Fruit fly (Drosophila melanogaster) whole organism: Measurements from ENCODE around the gene CG12375.

Source experiments
- CG8478 ChIP-seq: fragments of >200 bp; optimal IDR thresholded peaks from 2 replicates; lab custom pipeline; 2018; ENCODE audit warnings: inconsistent platforms
- Dll ChIP-seq: fragments of >200 bp; optimal IDR thresholded peaks from 2 replicates; lab custom pipeline; 2017
- EcR ChIP-seq, 2 experiments: fragments of >200 bp; optimal IDR thresholded peaks; 2 replicates each; lab custom pipeline; 2017; ENCODE audit warnings: missing biosample characterization in 2 of 2, missing genetic modification characterization in 2 of 2, missing genetic modification reagents in 2 of 2
- pan ChIP-seq: fragments of >200 bp; optimal IDR thresholded peaks from 2 replicates; lab custom pipeline; 2017
- psq ChIP-seq: fragments of >200 bp; optimal IDR thresholded peaks from 2 replicates; lab custom pipeline; 2017
- usp ChIP-seq: fragments of >200 bp; optimal IDR thresholded peaks from 2 replicates; lab custom pipeline; 2017; ENCODE audit warnings: missing biosample characterization, missing genetic modification characterization, mixed read lengths

CG12375 gene

dm6 chr2L:8085466-8086164, 41.1 kb downstream of the CG12375 start:
- no peak for TF ChIP-seq pan (lab: Kevin White, UChicago)
- no peak for TF ChIP-seq Dll (lab: Kevin White, UChicago)
- TF ChIP-seq CG8478 (lab: Kevin White, UChicago), result no peak
- TF ChIP-seq EcR (GFP tag; optimal IDR thresholded peaks at IDR 0.05; lab: Kevin White, UChicago), result no peak
- TF ChIP-seq usp (GFP tag; lab: Kevin White, UChicago), result no peak
- TF ChIP-seq psq (lab: Kevin White, UChicago), result no peak

dm6 chr2L:8084349-8085203, 42.1 kb downstream of the CG12375 start:
- TF ChIP-seq usp (GFP tag; lab: Kevin White, UChicago) (no peak), psq (lab: Kevin White, UChicago) (no peak), Dll (lab: Kevin White, UChicago) (no peak), pan (lab: Kevin White, UChicago) (no peak), EcR (GFP tag; optimal IDR thresholded peaks at IDR 0.05; lab: Kevin White, UChicago) (no peak)

DNA sequence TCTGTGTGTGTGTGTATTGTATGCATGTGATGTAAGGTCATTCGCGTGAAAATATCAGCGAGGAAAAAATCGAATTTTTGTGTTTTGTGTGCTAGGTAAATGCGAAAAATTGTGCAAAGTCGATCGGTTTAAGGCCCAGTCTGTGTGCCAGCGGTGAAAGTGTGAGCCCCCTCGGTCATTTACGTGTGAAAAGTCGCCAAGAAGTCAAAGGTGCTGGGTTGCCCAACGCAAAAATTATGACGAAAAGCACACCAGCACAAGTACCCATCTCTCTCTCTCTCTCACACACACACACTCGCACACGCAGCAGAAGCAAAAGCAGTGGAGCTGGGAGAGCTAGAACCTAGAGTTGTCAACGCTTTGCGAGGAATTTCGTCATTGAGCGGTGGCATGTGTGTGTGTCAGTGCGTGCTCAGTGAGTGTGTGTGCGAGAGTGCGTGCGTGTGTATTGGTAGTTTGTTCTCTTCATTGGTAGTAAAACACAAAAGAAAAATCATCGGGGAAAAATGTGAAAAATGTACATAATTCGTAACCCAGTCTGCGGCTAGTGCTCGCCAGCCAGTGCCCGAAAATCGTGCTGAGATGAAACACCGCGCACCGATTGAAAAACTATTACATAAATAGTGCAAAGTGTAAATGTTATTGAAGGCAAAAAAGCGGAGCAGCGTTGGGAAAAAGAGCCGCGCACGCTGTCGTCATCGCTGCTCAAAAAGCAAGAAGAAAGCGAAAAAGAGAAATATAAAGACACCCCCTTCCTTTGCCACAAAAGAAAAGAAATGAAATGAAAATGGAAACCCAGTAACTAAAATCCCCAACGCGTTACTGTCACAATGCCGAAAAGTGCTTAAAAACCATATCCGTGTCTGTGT, 43.0 kb downstream of the CG12375 start:
- TF ChIP-seq usp (GFP tag; lab: Kevin White, UChicago) (no peak), pan (lab: Kevin White, UChicago) (no peak), CG8478 (lab: Kevin White, UChicago) (peak; percentile 63), Dll (lab: Kevin White, UChicago) (no peak), psq (lab: Kevin White, UChicago) (no peak), EcR (GFP tag; optimal IDR thresholded peaks at IDR 0.05; lab: Kevin White, UChicago) (peak in 1 of 2 experiments; percentile 68)

DNA sequence CACCGCTTCAGTTG, 43.5 kb downstream of the CG12375 start, which contains the start of gene Bsg:
Gene Bsg (plus strand): TSS at position 8 of the 14 bp plus-strand sequence.
- no peak for TF ChIP-seq EcR (GFP tag; optimal IDR thresholded peaks at IDR 0.05; lab: Kevin White, UChicago)
- TF ChIP-seq pan (lab: Kevin White, UChicago), result no peak
- no peak for TF ChIP-seq Dll (lab: Kevin White, UChicago)
- no peak for TF ChIP-seq CG8478 (lab: Kevin White, UChicago)
- TF ChIP-seq usp (GFP tag; lab: Kevin White, UChicago), result no peak
- TF ChIP-seq psq (lab: Kevin White, UChicago), result no peak

DNA sequence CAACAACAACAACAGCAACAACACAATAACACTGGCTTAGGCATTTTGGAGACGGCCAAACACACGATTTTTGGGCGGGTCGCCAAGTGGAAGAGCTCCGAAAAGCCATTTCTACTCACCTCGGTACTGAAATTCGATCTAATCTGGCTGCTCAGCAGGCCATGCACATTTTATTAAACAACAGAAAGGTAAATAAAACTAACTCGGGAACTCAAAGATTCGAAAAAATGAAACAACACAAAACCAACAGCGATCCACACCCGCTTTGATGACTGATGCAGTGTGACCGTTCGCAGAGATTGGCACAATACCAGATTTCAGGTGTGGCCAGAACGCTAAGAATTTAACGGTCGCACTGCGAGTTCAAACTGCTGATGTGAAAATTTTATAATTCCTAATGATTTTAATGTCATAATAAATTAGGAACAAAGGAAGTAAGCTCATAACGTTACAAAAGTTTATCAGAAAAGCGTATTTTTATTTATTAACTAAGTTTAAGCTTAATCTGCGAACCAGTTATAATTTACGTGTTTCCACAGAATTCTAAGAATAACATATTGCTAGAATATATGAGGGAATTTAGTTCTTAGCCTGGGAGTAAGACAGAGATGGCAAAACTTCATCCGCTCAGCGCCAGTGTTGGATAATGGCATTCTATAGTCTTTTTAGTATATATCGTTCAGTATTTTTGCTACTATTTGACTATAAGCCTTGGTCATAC, 43.8 kb downstream of the CG12375 start, which contains the start of gene Mcr:
Gene Mcr (minus strand): TSS at position 291 of the 721 bp plus-strand sequence.
- TF ChIP-seq psq (lab: Kevin White, UChicago) (no peak), pan (lab: Kevin White, UChicago) (no peak), CG8478 (lab: Kevin White, UChicago) (no peak), usp (GFP tag; lab: Kevin White, UChicago) (no peak), Dll (lab: Kevin White, UChicago) (no peak), EcR (GFP tag; optimal IDR thresholded peaks at IDR 0.05; lab: Kevin White, UChicago) (no peak)

dm6 chr2L:8081640-8082485, 44.8 kb downstream of the CG12375 start:
- TF ChIP-seq CG8478 (lab: Kevin White, UChicago), result no peak
- TF ChIP-seq psq (lab: Kevin White, UChicago), result no peak
- TF ChIP-seq EcR (GFP tag; optimal IDR thresholded peaks at IDR 0.05; lab: Kevin White, UChicago), result no peak
- no peak for TF ChIP-seq pan (lab: Kevin White, UChicago)
- no peak for TF ChIP-seq usp (GFP tag; lab: Kevin White, UChicago)
- no peak for TF ChIP-seq Dll (lab: Kevin White, UChicago)

- TF ChIP-seq pan (lab: Kevin White, UChicago) (no peak), usp (GFP tag; lab: Kevin White, UChicago) (no peak), psq (lab: Kevin White, UChicago) (no peak), EcR (GFP tag; optimal IDR thresholded peaks at IDR 0.05; lab: Kevin White, UChicago) (no peak), Dll (lab: Kevin White, UChicago) (no peak), CG8478 (lab: Kevin White, UChicago) (no peak)
Observed at dm6 chr2L:8080645-8081044, 46.0 kb downstream of the CG12375 start.
